Fruit fly (Drosophila melanogaster) whole organism, prepupa: ENCODE data around the gene CG33124.

Source experiments
- Blimp-1 ChIP-seq: fragments of 200-800 bp; sonication (Bioruptor generic); optimal IDR thresholded peaks from 3 replicates; lab custom pipeline; 2017; ENCODE audit warnings: missing biosample characterization, missing genetic modification characterization, mild to moderate bottlenecking, moderate library complexity, missing genetic modification reagents
- CG10669 ChIP-seq: fragments of 200-800 bp; sonication (Bioruptor generic); optimal IDR thresholded peaks from 3 replicates; lab custom pipeline; 2018; ENCODE audit warnings: missing biosample characterization, mild to moderate bottlenecking, missing genetic modification characterization, moderate library complexity
- CG11294 ChIP-seq: fragments of 200-800 bp; sonication (Bioruptor generic); IDR thresholded peaks from 2 replicates; pipeline ENCODE4 v1.3.6; 2022; ENCODE audit warnings: missing biosample characterization, missing genetic modification characterization
- CG11762 ChIP-seq: fragments of 200-800 bp; sonication (Bioruptor generic); optimal IDR thresholded peaks from 3 replicates; lab custom pipeline; 2016; ENCODE audit warnings: missing biosample characterization, missing genetic modification characterization; ENCODE audit not compliant: insufficient read depth
- CG11902 ChIP-seq: fragments of 200-800 bp; sonication (Bioruptor generic); optimal IDR thresholded peaks from 3 replicates; lab custom pipeline; 2016; ENCODE audit warnings: missing biosample characterization, missing genetic modification characterization
- CG15336 ChIP-seq: fragments of 200-800 bp; sonication (Bioruptor generic); IDR thresholded peaks from 2 replicates; pipeline ENCODE4 v1.3.6; 2022; ENCODE audit warnings: missing biosample characterization, missing genetic modification characterization
- CG1621 ChIP-seq: fragments of 200-800 bp; sonication (Bioruptor generic); optimal IDR thresholded peaks from 3 replicates; lab custom pipeline; 2018; ENCODE audit warnings: missing biosample characterization, mild to moderate bottlenecking, missing genetic modification characterization
- CG16779 ChIP-seq: fragments of 200-800 bp; sonication (Bioruptor generic); optimal IDR thresholded peaks from 3 replicates; lab custom pipeline; 2017; ENCODE audit warnings: missing biosample characterization, mild to moderate bottlenecking, missing genetic modification characterization
- CG3032 ChIP-seq: fragments of 200-800 bp; optimal IDR thresholded peaks from 2 replicates; lab custom pipeline; 2019; ENCODE audit warnings: missing biosample characterization, mild to moderate bottlenecking, missing genetic modification characterization, moderate library complexity
- CG31627 ChIP-seq: fragments of 200-800 bp; sonication (Bioruptor generic); optimal IDR thresholded peaks from 3 replicates; lab custom pipeline; 2016; ENCODE audit warnings: missing biosample characterization, missing genetic modification characterization
- CG32006 ChIP-seq: fragments of 200-800 bp; sonication (Bioruptor generic); optimal IDR thresholded peaks from 3 replicates; lab custom pipeline; 2017; ENCODE audit warnings: missing biosample characterization, mild to moderate bottlenecking, missing genetic modification characterization
- CG34406 ChIP-seq: fragments of 200-800 bp; sonication (Bioruptor generic); optimal IDR thresholded peaks from 3 replicates; lab custom pipeline; 2016; ENCODE audit warnings: missing biosample characterization, missing genetic modification characterization
- CG3919 ChIP-seq: fragments of 200-800 bp; sonication (Bioruptor generic); optimal IDR thresholded peaks from 3 replicates; lab custom pipeline; 2016; ENCODE audit warnings: missing biosample characterization, missing genetic modification characterization
- CG4318 ChIP-seq: fragments of 200-800 bp; sonication (Bioruptor generic); optimal IDR thresholded peaks from 3 replicates; lab custom pipeline; 2017; ENCODE audit warnings: missing biosample characterization, mild to moderate bottlenecking, missing genetic modification characterization
- CG6163 ChIP-seq: fragments of 200-800 bp; sonication (Bioruptor generic); IDR thresholded peaks from 3 replicates; pipeline ENCODE4 v1.3.6; 2022; ENCODE audit warnings: missing biosample characterization, missing genetic modification characterization
- CG6792 ChIP-seq: fragments of 200-800 bp; sonication (Bioruptor generic); optimal IDR thresholded peaks from 3 replicates; lab custom pipeline; 2016; ENCODE audit warnings: missing biosample characterization, missing genetic modification characterization
- CG6808 ChIP-seq: fragments of 200-800 bp; sonication (Bioruptor generic); optimal IDR thresholded peaks from 3 replicates; lab custom pipeline; 2017; ENCODE audit warnings: missing biosample characterization, missing genetic modification characterization, mild to moderate bottlenecking, moderate library complexity, missing genetic modification reagents
- CG6854 ChIP-seq: fragments of 200-800 bp; sonication (Bioruptor generic); optimal IDR thresholded peaks from 2 replicates; lab custom pipeline; 2017; ENCODE audit warnings: missing biosample characterization, mild to moderate bottlenecking, missing genetic modification characterization
- CG7368 ChIP-seq: fragments of 200-800 bp; sonication (Bioruptor generic); optimal IDR thresholded peaks from 3 replicates; lab custom pipeline; 2016; ENCODE audit warnings: missing biosample characterization, missing genetic modification characterization
- CG8319 ChIP-seq: fragments of 200-800 bp; sonication (Bioruptor generic); optimal IDR thresholded peaks from 3 replicates; lab custom pipeline; 2016; ENCODE audit warnings: missing biosample characterization, missing genetic modification characterization
- CG8632 ChIP-seq: fragments of 200-800 bp; sonication (Bioruptor generic); optimal IDR thresholded peaks from 3 replicates; lab custom pipeline; 2016; ENCODE audit warnings: missing biosample characterization, missing genetic modification characterization
- CG9139 ChIP-seq: fragments of 200-800 bp; sonication (Bioruptor generic); optimal IDR thresholded peaks from 3 replicates; lab custom pipeline; 2017; ENCODE audit warnings: missing biosample characterization, mild to moderate bottlenecking, missing genetic modification characterization
- Eip75B ChIP-seq: fragments of 200-800 bp; sonication (Bioruptor generic); optimal IDR thresholded peaks from 3 replicates; lab custom pipeline; 2016; ENCODE audit warnings: missing biosample characterization, missing genetic modification characterization
- Eip78C ChIP-seq: fragments of 200-800 bp; sonication (Bioruptor generic); peaks from one replicate; lab custom pipeline; 2016; ENCODE audit warnings: missing biosample characterization, missing genetic modification characterization
- Eip93F ChIP-seq: fragments of 200-800 bp; sonication (Bioruptor generic); optimal IDR thresholded peaks from 2 replicates; lab custom pipeline; 2016; ENCODE audit warnings: missing biosample characterization, mild to moderate bottlenecking, missing genetic modification characterization
- Ets21C ChIP-seq: fragments of 200-800 bp; sonication (Bioruptor generic); optimal IDR thresholded peaks from 3 replicates; lab custom pipeline; 2016; ENCODE audit warnings: missing biosample characterization, missing genetic modification characterization
- Ets96B ChIP-seq: fragments of 200-800 bp; optimal IDR thresholded peaks from 2 replicates; lab custom pipeline; 2019; ENCODE audit warnings: missing biosample characterization, mild to moderate bottlenecking, missing genetic modification characterization, moderate library complexity
- Gug ChIP-seq: fragments of 200-800 bp; sonication (Bioruptor generic); IDR thresholded peaks from 2 replicates; pipeline ENCODE4 v1.3.6; 2022; ENCODE audit warnings: missing biosample characterization, missing genetic modification characterization
- Hr38 ChIP-seq: sonication (Bioruptor generic); optimal IDR thresholded peaks from 2 replicates; lab custom pipeline; 2016; ENCODE audit warnings: missing biosample characterization, missing genetic modification characterization
- Hr39 ChIP-seq: fragments of 200-800 bp; sonication (Bioruptor generic); optimal IDR thresholded peaks from 2 replicates; lab custom pipeline; 2016; ENCODE audit warnings: missing biosample characterization, missing genetic modification characterization
- Lpt ChIP-seq: fragments of 200-800 bp; sonication (Bioruptor generic); optimal IDR thresholded peaks from 3 replicates; lab custom pipeline; 2016; ENCODE audit warnings: missing biosample characterization, missing genetic modification characterization
- Met ChIP-seq: fragments of 200-800 bp; sonication (Bioruptor generic); optimal IDR thresholded peaks from 3 replicates; lab custom pipeline; 2016; ENCODE audit warnings: missing biosample characterization, missing genetic modification characterization
- OdsH ChIP-seq: fragments of 200-800 bp; sonication (Bioruptor generic); optimal IDR thresholded peaks from 3 replicates; lab custom pipeline; 2016; ENCODE audit warnings: missing biosample characterization, missing genetic modification characterization
- Smox ChIP-seq: fragments of 200-800 bp; sonication (Bioruptor generic); optimal IDR thresholded peaks from 3 replicates; lab custom pipeline; 2016; ENCODE audit warnings: missing biosample characterization, missing genetic modification characterization
- Sox102F ChIP-seq: fragments of 200-800 bp; sonication (Bioruptor generic); optimal IDR thresholded peaks from 2 replicates; lab custom pipeline; 2016; ENCODE audit warnings: missing biosample characterization, mild to moderate bottlenecking, missing genetic modification characterization
- Sox14 ChIP-seq: fragments of 200-800 bp; sonication (Bioruptor generic); optimal IDR thresholded peaks from 3 replicates; lab custom pipeline; 2016; ENCODE audit warnings: missing biosample characterization, missing genetic modification characterization
- Sox15 ChIP-seq: fragments of 200-800 bp; sonication (Bioruptor generic); optimal IDR thresholded peaks from 3 replicates; lab custom pipeline; 2016; ENCODE audit warnings: missing biosample characterization, missing genetic modification characterization
- achi ChIP-seq: fragments of 200-800 bp; sonication (Bioruptor generic); optimal IDR thresholded peaks from 3 replicates; lab custom pipeline; 2016; ENCODE audit warnings: missing biosample characterization, missing genetic modification characterization
- acj6 ChIP-seq: fragments of 200-800 bp; sonication (Bioruptor generic); optimal IDR thresholded peaks from 3 replicates; lab custom pipeline; 2016; ENCODE audit warnings: missing biosample characterization, missing genetic modification characterization
- dac ChIP-seq: fragments of 200-800 bp; sonication (Bioruptor generic); optimal IDR thresholded peaks from 2 replicates; lab custom pipeline; 2017; ENCODE audit warnings: missing biosample characterization, mild to moderate bottlenecking, missing genetic modification characterization
- esn ChIP-seq: fragments of 200-800 bp; sonication (Bioruptor generic); optimal IDR thresholded peaks from 2 replicates; lab custom pipeline; 2016; ENCODE audit warnings: missing biosample characterization, mild to moderate bottlenecking, missing genetic modification characterization, moderate library complexity
- fd59A ChIP-seq: fragments of 200-800 bp; sonication (Bioruptor generic); optimal IDR thresholded peaks from 2 replicates; lab custom pipeline; 2017; ENCODE audit warnings: missing biosample characterization, mild to moderate bottlenecking, missing genetic modification characterization, missing genetic modification reagents
- fd85E ChIP-seq: fragments of 200-800 bp; sonication (Bioruptor generic); optimal IDR thresholded peaks from 3 replicates; lab custom pipeline; 2016; ENCODE audit warnings: missing biosample characterization, missing genetic modification characterization
- fkh ChIP-seq: fragments of 200-800 bp; sonication (Bioruptor generic); optimal IDR thresholded peaks from 3 replicates; lab custom pipeline; 2017; ENCODE audit warnings: missing biosample characterization, mild to moderate bottlenecking, missing genetic modification characterization, moderate library complexity
- lz ChIP-seq: fragments of 200-800 bp; sonication (Bioruptor generic); optimal IDR thresholded peaks from 3 replicates; lab custom pipeline; 2016; ENCODE audit warnings: missing biosample characterization, missing genetic modification characterization
- net ChIP-seq: fragments of 200-800 bp; sonication (Bioruptor generic); optimal IDR thresholded peaks from 3 replicates; lab custom pipeline; 2016; ENCODE audit warnings: missing biosample characterization, missing genetic modification characterization
- pdm3 ChIP-seq: fragments of 200-800 bp; sonication (Bioruptor generic); optimal IDR thresholded peaks from 3 replicates; lab custom pipeline; 2016; ENCODE audit warnings: missing biosample characterization, missing genetic modification characterization
- spab ChIP-seq: fragments of 200-800 bp; sonication (Bioruptor generic); optimal IDR thresholded peaks from 2 replicates; lab custom pipeline; 2017; ENCODE audit warnings: missing biosample characterization, mild to moderate bottlenecking, missing genetic modification characterization, missing genetic modification reagents
- ss ChIP-seq, 2 experiments: fragments of 200-800 bp; sonication (Bioruptor generic); optimal IDR thresholded peaks; 2 replicates in 1 of 2; 3 replicates in 1 of 2; lab custom pipeline; 2017 to 2018; ENCODE audit warnings: mild to moderate bottlenecking in 2 of 2, missing biosample characterization in 2 of 2, missing genetic modification characterization in 2 of 2, moderate library complexity in 1 of 2
- topi ChIP-seq: fragments of 200-800 bp; sonication (Bioruptor generic); optimal IDR thresholded peaks from 3 replicates; lab custom pipeline; 2016; ENCODE audit warnings: missing biosample characterization, missing genetic modification characterization
- vri ChIP-seq: fragments of 200-800 bp; sonication (Bioruptor generic); optimal IDR thresholded peaks from 3 replicates; lab custom pipeline; 2016; ENCODE audit warnings: missing biosample characterization, mild to moderate bottlenecking, missing genetic modification characterization

The CG33124 gene

DNA sequence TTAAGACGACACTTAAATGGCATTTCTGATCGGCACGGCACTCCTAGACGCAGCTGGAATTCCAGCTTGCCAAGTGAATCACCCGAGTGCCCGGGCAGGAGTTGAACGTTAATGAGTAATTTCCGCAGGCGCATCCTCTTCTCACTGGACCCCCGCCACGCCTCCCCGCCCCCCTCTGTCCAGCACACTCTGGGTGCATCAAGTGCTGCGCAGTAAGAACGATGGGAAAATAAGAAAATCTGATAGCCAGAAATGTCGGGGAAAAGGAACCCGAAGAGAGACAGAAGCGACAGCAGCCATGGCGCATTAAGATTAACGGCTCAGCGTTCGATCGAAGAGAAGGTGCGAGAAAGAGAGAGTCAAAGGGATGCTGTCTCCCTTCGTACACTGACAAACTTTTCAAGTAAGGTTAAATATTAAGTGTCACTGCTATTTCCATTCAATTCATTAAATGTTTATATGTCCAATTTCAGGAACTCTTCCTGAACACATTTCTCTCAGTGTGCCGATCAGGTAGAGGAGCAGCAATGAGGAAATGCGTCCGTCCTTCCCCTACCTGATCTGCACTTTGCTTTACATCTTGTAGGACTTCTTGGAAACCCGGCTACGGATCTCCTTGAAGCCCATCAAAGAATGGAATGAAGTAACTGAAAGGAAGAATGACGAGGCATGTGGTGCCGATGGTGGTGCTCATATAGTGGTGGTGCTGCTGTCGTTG is 44.2 kb downstream of the CG33124 start:
- TF ChIP-seq Blimp-1 (GFP tag; lab: Kevin White, UChicago) (peak; percentile 86), Ets96B (peak; percentile 96), Lpt (GFP tag; lab: Kevin White, UChicago) (peak; percentile 84), CG16779 (tag; lab: Kevin White, UChicago) (peak; percentile 75), Hr38 (GFP tag; lab: Kevin White, UChicago) (no peak), CG11902 (GFP tag; lab: Kevin White, UChicago) (peak; percentile 84), CG6808 (GFP tag; lab: Kevin White, UChicago) (peak; percentile 96), Ets21C (GFP tag; lab: Kevin White, UChicago) (peak; percentile 86), topi (GFP tag; lab: Kevin White, UChicago) (peak; percentile 96), CG4318 (GFP tag; lab: Kevin White, UChicago) (peak; percentile 19), CG6854 (peak; percentile 87), net (GFP tag; lab: Kevin White, UChicago) (peak; percentile 85), achi (GFP tag; lab: Kevin White, UChicago) (peak; percentile 88), ss (GFP tag; optimal IDR thresholded peaks at IDR 0.05; lab: Kevin White, UChicago) (peak; percentile 97), Gug (GFP tag; lab: Robert Waterston, UW) (peak; percentile 66), CG11762 (GFP tag; lab: Kevin White, UChicago) (peak; percentile 88), CG15336 (GFP tag; lab: Robert Waterston, UW) (peak; percentile 61), CG9139 (GFP tag; lab: Kevin White, UChicago) (peak; percentile 90), lz (GFP tag; lab: Kevin White, UChicago) (peak; percentile 94), CG8319 (peak; percentile 90), Eip75B (peak; percentile 96), Sox15 (GFP tag; lab: Kevin White, UChicago) (peak; percentile 89), CG8632 (peak; percentile 90), CG32006 (GFP tag; lab: Kevin White, UChicago) (peak; percentile 59), fd85E (GFP tag; lab: Kevin White, UChicago) (peak; percentile 71), CG3032 (tag; lab: Kevin White, UChicago) (peak; percentile 97), Eip93F (GFP tag; lab: Kevin White, UChicago) (peak; percentile 83), vri (GFP tag; lab: Kevin White, UChicago) (peak; percentile 87), esn (GFP tag; lab: Kevin White, UChicago) (peak; percentile 94), fd59A (GFP tag; lab: Kevin White, UChicago) (peak; percentile 90), dac (GFP tag; lab: Kevin White, UChicago) (no peak), Sox102F (GFP tag; lab: Kevin White, UChicago) (peak; percentile 94), CG10669 (GFP tag; lab: Kevin White, UChicago) (peak; percentile 97), CG3919 (GFP tag; lab: Kevin White, UChicago) (peak; percentile 96), fkh (GFP tag; lab: Kevin White, UChicago) (no peak), CG7368 (GFP tag; lab: Kevin White, UChicago) (peak; percentile 86), acj6 (GFP tag; lab: Kevin White, UChicago) (peak; percentile 93), CG34406 (GFP tag; lab: Kevin White, UChicago) (peak; percentile 91), OdsH (GFP tag; lab: Kevin White, UChicago) (peak; percentile 83), CG31627 (peak; percentile 93), Hr39 (peak; percentile 95), CG6792 (GFP tag; lab: Kevin White, UChicago) (peak; percentile 92), Sox14 (GFP tag; lab: Kevin White, UChicago) (peak; percentile 91), Smox (GFP tag; lab: Kevin White, UChicago) (peak; percentile 95), CG11294 (GFP tag; lab: Robert Waterston, UW) (peak; percentile 35; the same call in 1 of the 2 replicates), pdm3 (GFP tag; lab: Kevin White, UChicago) (peak; percentile 85), CG6163 (peak; percentile 95), spab (GFP tag; lab: Kevin White, UChicago) (peak; percentile 97), Met (peak; percentile 93), Eip78C (GFP tag; lab: Kevin White, UChicago) (peak; percentile 98), CG1621 (peak; percentile 95)
